Worm (Caenorhabditis elegans) whole organism, L3 larva: ENCODE measurements around the gene srz-1.

ENCODE experiments used
- ceh-82 ChIP-seq: fragments of 150-350 bp; optimal IDR thresholded peaks from 2 replicates; lab custom pipeline; 2014; ENCODE audit warnings: missing biosample characterization, missing genetic modification characterization
- nhr-237 ChIP-seq: fragments of 150-350 bp; optimal IDR thresholded peaks from 2 replicates; lab custom pipeline; 2014; ENCODE audit warnings: missing biosample characterization, missing genetic modification characterization
- pha-4 ChIP-seq: fragments of 150-350 bp; optimal IDR thresholded peaks from 2 replicates; lab custom pipeline; 2014; ENCODE audit warnings: missing biosample characterization, missing genetic modification reagents, missing genetic modification characterization
- skn-1 ChIP-seq: fragments of 150-350 bp; optimal IDR thresholded peaks from 2 replicates; lab custom pipeline; 2014; ENCODE audit warnings: missing biosample characterization, missing genetic modification characterization
- zag-1 ChIP-seq: fragments of 150-350 bp; optimal IDR thresholded peaks from 2 replicates; lab custom pipeline; 2014; ENCODE audit warnings: missing biosample characterization, missing genetic modification characterization
- ztf-4 ChIP-seq: fragments of 150-350 bp; optimal IDR thresholded peaks from 2 replicates; lab custom pipeline; 2014; ENCODE audit warnings: missing biosample characterization, missing genetic modification characterization

DNA sequence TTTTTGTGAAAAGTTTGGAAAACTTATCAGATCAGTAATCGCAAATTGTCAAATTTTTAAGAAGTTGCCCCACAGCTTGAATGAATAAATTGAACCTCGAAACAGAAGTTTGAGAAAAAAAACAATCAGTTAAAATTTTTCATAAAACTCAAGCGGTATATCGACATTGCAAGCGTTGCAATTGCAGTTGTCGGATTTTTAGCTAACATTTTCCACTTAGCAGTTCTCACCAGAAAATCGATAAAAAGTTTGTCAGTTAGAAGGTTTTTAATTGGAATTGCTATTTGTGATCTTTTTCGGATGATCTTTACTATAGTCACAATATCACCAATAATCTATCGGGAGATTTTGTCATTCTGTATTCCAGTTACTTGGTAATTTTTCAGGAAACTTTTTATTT lies 10.1 kb downstream of the srz-1 start, which contains the start of gene srw-43:
- TF ChIP-seq ztf-4 (tag; lab: Kevin White, UChicago) (no peak), nhr-237 (tag; lab: Kevin White, UChicago) (no peak), zag-1 (no peak), ceh-82 (tag; lab: Kevin White, UChicago) (no peak), skn-1 (tag; lab: Kevin White, UChicago) (no peak), pha-4 (tag; lab: Kevin White, UChicago) (no peak)
